Fruit fly (Drosophila melanogaster) Kc167 (cell line): Measurements from ENCODE around the gene cbt.

ENCODE experiments used
- h ChIP-seq: fragments of >200 bp; optimal IDR thresholded peaks from 3 replicates; lab custom pipeline; 2018; ENCODE audit warnings: missing external identifiers
- insv ChIP-seq: fragments of >200 bp; optimal IDR thresholded peaks from 3 replicates; lab custom pipeline; 2018; ENCODE audit warnings: missing external identifiers
- psq ChIP-seq: fragments of >200 bp; optimal IDR thresholded peaks from 2 replicates; lab custom pipeline; 2017; ENCODE audit warnings: missing external identifiers
- ttk ChIP-seq: sonication (Bioruptor generic); optimal IDR thresholded peaks from 2 replicates; lab custom pipeline; 2017; ENCODE audit warnings: missing external identifiers

dm6 chr2L:524515-524920 lies 45.0 kb upstream of the cbt start:
- TF ChIP-seq ttk (no peak), h (lab: Kevin White, UChicago) (no peak), psq (lab: Kevin White, UChicago) (no peak), insv (no peak)
